Worm (Caenorhabditis elegans) whole organism, young adult: ENCODE measurements around the gene egas-1.

Experiments
- B0035.1 ChIP-seq: sonication (generic microtip); optimal IDR thresholded peaks from 2 replicates; lab custom pipeline; 2016; ENCODE audit warnings: missing genetic modification characterization, mild to moderate bottlenecking, missing compliant biosample characterization, missing genotype, missing genetic modification reagents
- C17E4.6 ChIP-seq: fragments of 200-800 bp; sonication (Bioruptor generic); IDR thresholded peaks from 2 replicates; pipeline ENCODE4 v1.3.6; 2022; ENCODE audit warnings: missing genetic modification reagents, missing genetic modification characterization, missing compliant biosample characterization
- D2030.7 ChIP-seq: fragments of 200-800 bp; sonication (Bioruptor generic); IDR thresholded peaks from 2 replicates; pipeline ENCODE4 v1.3.6; 2022; ENCODE audit warnings: missing genetic modification reagents, missing genetic modification characterization, missing compliant biosample characterization
- F22D6.2 ChIP-seq: sonication (generic microtip); optimal IDR thresholded peaks from 2 replicates; lab custom pipeline; 2016; ENCODE audit warnings: mild to moderate bottlenecking, missing genetic modification characterization, missing compliant biosample characterization
- F55B11.4 ChIP-seq: sonication (generic microtip); optimal IDR thresholded peaks from 2 replicates; lab custom pipeline; 2016; ENCODE audit warnings: missing compliant biosample characterization, missing genetic modification characterization, borderline replicate concordance; ENCODE audit not compliant: insufficient read depth
- K11D2.4 ChIP-seq: fragments of 200-800 bp; sonication (Bioruptor generic); IDR thresholded peaks from 2 replicates; pipeline ENCODE4 v1.3.6; 2022; ENCODE audit warnings: missing genetic modification reagents, missing genetic modification characterization, missing compliant biosample characterization
- Y53F4B.3 ChIP-seq: fragments of 200-800 bp; sonication (Bioruptor generic); IDR thresholded peaks from 2 replicates; pipeline ENCODE4 v1.3.6; 2022; ENCODE audit warnings: missing genetic modification reagents, missing genetic modification characterization, missing compliant biosample characterization
- Y53G8AR.9 ChIP-seq: fragments of 200-800 bp; sonication (Bioruptor generic); conservative IDR thresholded peaks from 2 replicates; pipeline ENCODE4 v1.3.6; 2022; ENCODE audit warnings: missing genetic modification reagents, missing genetic modification characterization, missing compliant biosample characterization
- Y56A3A.18 ChIP-seq: fragments of 200-800 bp; sonication (Bioruptor generic); IDR thresholded peaks from 2 replicates; pipeline ENCODE4 v1.3.6; 2022; ENCODE audit warnings: missing genetic modification reagents, missing genetic modification characterization, missing compliant biosample characterization
- akir-1 ChIP-seq: fragments of 200-800 bp; sonication (Bioruptor generic); optimal IDR thresholded peaks from 2 replicates; lab custom pipeline; 2018; ENCODE audit warnings: mild to moderate bottlenecking, missing genetic modification characterization, moderate library complexity, missing compliant biosample characterization
- aptf-2 ChIP-seq: fragments of 200-800 bp; sonication (Bioruptor generic); conservative IDR thresholded peaks from 2 replicates; pipeline ENCODE4 v1.3.6; 2022; ENCODE audit warnings: missing genetic modification reagents, missing genetic modification characterization, missing compliant biosample characterization
- aptf-3 ChIP-seq: fragments of 200-800 bp; sonication (Bioruptor generic); IDR thresholded peaks from 2 replicates; pipeline ENCODE4 v1.3.6; 2022; ENCODE audit warnings: missing genetic modification characterization, missing compliant biosample characterization
- attf-6 ChIP-seq: fragments of 200-800 bp; sonication (Bioruptor generic); IDR thresholded peaks from 2 replicates; pipeline ENCODE4 v1.3.6; 2022; ENCODE audit warnings: missing genetic modification reagents, missing genetic modification characterization, missing compliant biosample characterization
- cebp-1 ChIP-seq, 2 experiments: fragments of 200-800 bp in 1 of 2; sonication (Bioruptor generic) in 1 of 2; sonication (generic microtip) in 1 of 2; IDR thresholded peaks in 1 of 2; optimal IDR thresholded peaks in 1 of 2; 2 replicates each; pipeline versions ENCODE4 v1.3.6 to Lab custom; 2017 to 2022; ENCODE audit warnings: missing compliant biosample characterization in 2 of 2, missing genetic modification characterization in 2 of 2, mild to moderate bottlenecking in 1 of 2, missing genetic modification reagents in 1 of 2, moderate library complexity in 1 of 2
- ceh-27 ChIP-seq: fragments of 200-800 bp; sonication (Bioruptor generic); optimal IDR thresholded peaks from 2 replicates; lab custom pipeline; 2018; ENCODE audit warnings: mild to moderate bottlenecking, missing genetic modification characterization, moderate library complexity, missing compliant biosample characterization
- chd-7 ChIP-seq: sonication (generic microtip); optimal IDR thresholded peaks from 2 replicates; lab custom pipeline; 2016; ENCODE audit warnings: mild to moderate bottlenecking, missing genetic modification characterization, moderate library complexity, missing compliant biosample characterization
- dpl-1 ChIP-seq: fragments of 150-350 bp; optimal IDR thresholded peaks from 2 replicates; lab custom pipeline; 2014; ENCODE audit warnings: missing biosample characterization, missing genetic modification reagents, missing genetic modification characterization
- efl-1 ChIP-seq: fragments of 150-350 bp; optimal IDR thresholded peaks from 2 replicates; lab custom pipeline; 2014; ENCODE audit warnings: missing biosample characterization, missing genetic modification reagents, missing genetic modification characterization
- egl-18 ChIP-seq: fragments of 200-800 bp; sonication (Bioruptor generic); IDR thresholded peaks from 2 replicates; pipeline ENCODE4 v1.3.6; 2022; ENCODE audit warnings: missing genetic modification reagents, missing genetic modification characterization, missing compliant biosample characterization
- fkh-3 ChIP-seq: sonication (generic microtip); optimal IDR thresholded peaks from 2 replicates; lab custom pipeline; 2016; ENCODE audit warnings: mild to moderate bottlenecking, missing genetic modification characterization, missing compliant biosample characterization
- hlh-26 ChIP-seq: fragments of 200-800 bp; sonication (Bioruptor generic); conservative IDR thresholded peaks from 2 replicates; pipeline ENCODE4 v1.3.6; 2022; ENCODE audit warnings: missing genetic modification reagents, missing genetic modification characterization, missing compliant biosample characterization
- hmg-20 ChIP-seq: fragments of 200-800 bp; sonication (Bioruptor generic); IDR thresholded peaks from 2 replicates; pipeline ENCODE4 v1.3.6; 2022; ENCODE audit warnings: missing genetic modification reagents, missing genetic modification characterization, missing compliant biosample characterization
- lin-35 ChIP-seq, 3 experiments: fragments of 150-350 bp in 2 of 3; sonication (generic microtip) in 1 of 3; optimal IDR thresholded peaks; 2 replicates each; lab custom pipeline; 2014 to 2018; ENCODE audit warnings: missing biosample characterization in 3 of 3, missing genetic modification characterization in 3 of 3, missing genetic modification reagents in 3 of 3
- lin-40 ChIP-seq: sonication (generic microtip); optimal IDR thresholded peaks from 2 replicates; lab custom pipeline; 2016; ENCODE audit warnings: missing genetic modification characterization, mild to moderate bottlenecking, missing compliant biosample characterization, missing genotype, missing genetic modification reagents
- lsl-1 ChIP-seq: fragments of 200-800 bp; sonication (Bioruptor generic); optimal IDR thresholded peaks from 2 replicates; lab custom pipeline; 2018; ENCODE audit warnings: mild to moderate bottlenecking, missing genetic modification characterization, moderate library complexity, missing compliant biosample characterization
- madf-8 ChIP-seq: fragments of 200-800 bp; sonication (Bioruptor generic); conservative IDR thresholded peaks from 2 replicates; pipeline ENCODE4 v1.3.6; 2022; ENCODE audit warnings: missing genetic modification reagents, missing genetic modification characterization, missing compliant biosample characterization
- nhr-179 ChIP-seq: sonication (generic microtip); optimal IDR thresholded peaks from 2 replicates; lab custom pipeline; 2016; ENCODE audit warnings: mild to moderate bottlenecking, missing genetic modification characterization, missing compliant biosample characterization
- nhr-27 ChIP-seq: fragments of 200-800 bp; sonication (Bioruptor generic); optimal IDR thresholded peaks from 2 replicates; lab custom pipeline; 2018; ENCODE audit warnings: mild to moderate bottlenecking, missing genetic modification characterization, moderate library complexity, missing compliant biosample characterization
- nhr-90 ChIP-seq: sonication (generic microtip); optimal IDR thresholded peaks from 2 replicates; lab custom pipeline; 2016; ENCODE audit warnings: missing genotype, mild to moderate bottlenecking, missing genetic modification characterization, missing compliant biosample characterization
- rcor-1 ChIP-seq: fragments of 200-800 bp; sonication (Bioruptor generic); IDR thresholded peaks from 2 replicates; pipeline ENCODE4 v1.3.6; 2022; ENCODE audit warnings: missing genetic modification reagents, missing genetic modification characterization, missing compliant biosample characterization
- repo-1 ChIP-seq: sonication (generic microtip); optimal IDR thresholded peaks from 2 replicates; lab custom pipeline; 2017; ENCODE audit warnings: mild to moderate bottlenecking, missing genetic modification characterization, missing compliant biosample characterization
- sdz-38 ChIP-seq: sonication (generic microtip); optimal IDR thresholded peaks from 2 replicates; lab custom pipeline; 2016; ENCODE audit warnings: missing genotype, missing genetic modification characterization, missing compliant biosample characterization
- snpc-3.4 ChIP-seq: sonication (generic microtip); optimal IDR thresholded peaks from 2 replicates; lab custom pipeline; 2017; ENCODE audit warnings: missing genetic modification characterization, mild to moderate bottlenecking, missing compliant biosample characterization, antibody characterized with exemption, moderate library complexity, missing genotype, missing genetic modification reagents
- snpc-4 ChIP-seq, 5 experiments: fragments of 150-350 bp in 1 of 5; sonication (generic microtip) in 4 of 5; optimal IDR thresholded peaks; 2 replicates each; lab custom pipeline; 2014 to 2018; ENCODE audit warnings: missing genetic modification characterization in 5 of 5, missing biosample characterization in 3 of 5, antibody characterized with exemption in 2 of 5, mild to moderate bottlenecking in 2 of 5, missing compliant biosample characterization in 2 of 5, missing genotype in 2 of 5, moderate library complexity in 2 of 5, missing genetic modification reagents in 1 of 5
- tbp1 ChIP-seq: fragments of 200-800 bp; sonication (Bioruptor generic); optimal IDR thresholded peaks from 2 replicates; lab custom pipeline; 2018; ENCODE audit warnings: mild to moderate bottlenecking, missing genetic modification characterization, missing compliant biosample characterization
- xnd-1 ChIP-seq: sonication (generic microtip); optimal IDR thresholded peaks from 2 replicates; lab custom pipeline; 2016; ENCODE audit warnings: missing genotype, missing genetic modification reagents, missing genetic modification characterization, missing compliant biosample characterization

egas-1 gene

ce11 chrV:18596240-18596639 is 43.9 kb upstream of the egas-1 start (continued):
- no peak for TF ChIP-seq aptf-2
- TF ChIP-seq lin-40, result no peak
- no peak for TF ChIP-seq C17E4.6

ce11 chrV:18597779-18598178 is 42.3 kb upstream of the egas-1 start:
- TF ChIP-seq K11D2.4 (GFP tag; lab: Robert Waterston, UW) (no peak), egl-18 (no peak), tbp1 (no peak), sdz-38 (tag; lab: Kevin White, UChicago) (no peak), aptf-3 (GFP tag; lab: Robert Waterston, UW) (no peak), Y53F4B.3 (no peak), attf-6 (GFP tag; lab: Robert Waterston, UW) (no peak), rcor-1 (GFP tag; lab: Robert Waterston, UW) (no peak), F55B11.4 (tag; lab: Kevin White, UChicago) (no peak), repo-1 (tag; lab: Kevin White, UChicago) (no peak), nhr-27 (tag; lab: Kevin White, UChicago) (no peak), B0035.1 (tag; lab: Kevin White, UChicago) (no peak), akir-1 (GFP tag; lab: Kevin White, UChicago) (no peak), madf-8 (no peak), C17E4.6 (no peak), cebp-1 (GFP tag; IDR thresholded peaks at IDR 0.05; lab: Robert Waterston, UW) (no peak), cebp-1 (tag; optimal IDR thresholded peaks at IDR 0.05; lab: Kevin White, UChicago) (no peak), lin-35 (GFP tag; optimal IDR thresholded peaks at IDR 0.05; lab: Kevin White, UChicago) (no peak), chd-7 (no peak), hmg-20 (GFP tag; lab: Robert Waterston, UW) (no peak), nhr-179 (tag; lab: Kevin White, UChicago) (no peak)
- TF ChIP-seq, all 124 proteins: peak for 0

- TF ChIP-seq lsl-1 (no peak), ceh-27 (GFP tag; lab: Kevin White, UChicago) (no peak), xnd-1 (tag; lab: Kevin White, UChicago) (no peak), C17E4.6 (no peak), D2030.7 (GFP tag; lab: Robert Waterston, UW) (no peak)
Observed at ce11 chrV:18605510-18605909, 34.6 kb upstream of the egas-1 start.

ce11 chrV:18613164-18613563 is 26.9 kb upstream of the egas-1 start:
- TF ChIP-seq snpc-4 (GFP tag; optimal IDR thresholded peaks at IDR 0.05; lab: Kevin White, UChicago) (no peak), snpc-4 (tag; optimal IDR thresholded peaks at IDR 0.05; lab: Kevin White, UChicago) (no peak), nhr-90 (tag; lab: Kevin White, UChicago) (no peak), Y53G8AR.9 (GFP tag; lab: Robert Waterston, UW) (no peak), efl-1 (GFP tag; lab: Kevin White, UChicago) (no peak), fkh-3 (tag; lab: Kevin White, UChicago) (no peak), snpc-3.4 (tag; lab: Kevin White, UChicago) (no peak), aptf-2 (no peak), F22D6.2 (tag; lab: Kevin White, UChicago) (no peak), hlh-26 (GFP tag; lab: Robert Waterston, UW) (no peak), dpl-1 (GFP tag; lab: Kevin White, UChicago) (no peak), Y56A3A.18 (no peak)
